Fruit fly (Drosophila melanogaster) whole organism, embryonic: ENCODE measurements around the gene CG5808.
A peak's percentile ranks its signal among the peaks of the same experiment; 100 is the strongest.

ENCODE experiments used
- Antp ChIP-seq: fragments of 200-800 bp; sonication (Bioruptor generic); optimal IDR thresholded peaks from 3 replicates; lab custom pipeline; 2016; ENCODE audit warnings: missing biosample characterization, missing genetic modification characterization
- CG11504 ChIP-seq: fragments of 200-800 bp; sonication (Bioruptor generic); optimal IDR thresholded peaks from 3 replicates; lab custom pipeline; 2019; ENCODE audit warnings: missing biosample characterization, mild to moderate bottlenecking, missing genetic modification characterization, moderate library complexity
- CG11696 ChIP-seq: fragments of 200-800 bp; sonication (Bioruptor generic); IDR thresholded peaks from 2 replicates; pipeline ENCODE4 v1.3.6; 2022; ENCODE audit warnings: missing biosample characterization, missing genetic modification characterization
- CG12155 ChIP-seq: fragments of 200-800 bp; sonication (Bioruptor generic); optimal IDR thresholded peaks from 3 replicates; lab custom pipeline; 2016; ENCODE audit warnings: missing biosample characterization, missing genetic modification characterization
- CG12219 ChIP-seq: fragments of 200-800 bp; sonication (Bioruptor generic); optimal IDR thresholded peaks from 3 replicates; lab custom pipeline; 2018; ENCODE audit warnings: missing biosample characterization, mild to moderate bottlenecking, missing genetic modification characterization
- CG1233 ChIP-seq: fragments of 200-800 bp; sonication (Bioruptor generic); optimal IDR thresholded peaks from 4 replicates; lab custom pipeline; 2018; ENCODE audit warnings: missing biosample characterization, mild to moderate bottlenecking, missing genetic modification characterization
- CG13287 ChIP-seq: fragments of 200-800 bp; sonication (Bioruptor generic); IDR thresholded peaks from 2 replicates; pipeline ENCODE4 v1.3.6; 2022; ENCODE audit warnings: missing biosample characterization, missing genetic modification characterization; ENCODE audit not compliant: partially characterized antibody
- CG1792 ChIP-seq: fragments of 200-800 bp; sonication (Bioruptor generic); optimal IDR thresholded peaks from 2 replicates; lab custom pipeline; 2016; ENCODE audit warnings: missing biosample characterization, missing genetic modification characterization
- CG34224 ChIP-seq: fragments of 200-800 bp; sonication (Bioruptor generic); IDR thresholded peaks from 3 replicates; pipeline ENCODE4 v1.3.6; 2022; ENCODE audit warnings: missing biosample characterization, missing genetic modification characterization; ENCODE audit not compliant: partially characterized antibody
- CG3838 ChIP-seq: fragments of 200-800 bp; sonication (Bioruptor generic); optimal IDR thresholded peaks from 3 replicates; lab custom pipeline; 2016; ENCODE audit warnings: missing biosample characterization, missing genetic modification characterization
- CG7745 ChIP-seq: fragments of 200-800 bp; sonication (Bioruptor generic); optimal IDR thresholded peaks from 2 replicates; lab custom pipeline; 2018; ENCODE audit warnings: missing biosample characterization, mild to moderate bottlenecking, missing genetic modification characterization, moderate library complexity
- CG9727 ChIP-seq: fragments of 200-800 bp; sonication (Bioruptor generic); optimal IDR thresholded peaks from 3 replicates; lab custom pipeline; 2017; ENCODE audit warnings: missing biosample characterization, mild to moderate bottlenecking, missing genetic modification characterization
- Chrac-16 ChIP-seq: fragments of 200-800 bp; sonication (Bioruptor generic); optimal IDR thresholded peaks from 3 replicates; lab custom pipeline; 2016; ENCODE audit warnings: missing biosample characterization, missing genetic modification characterization
- CkIIα-i1 ChIP-seq: fragments of 200-800 bp; sonication (Bioruptor generic); IDR thresholded peaks from 2 replicates; pipeline ENCODE4 v1.3.6; 2022; ENCODE audit warnings: missing biosample characterization, missing genetic modification characterization
- Deaf1 ChIP-seq: fragments of 200-800 bp; optimal IDR thresholded peaks from 3 replicates; lab custom pipeline; 2019; ENCODE audit warnings: missing biosample characterization, mild to moderate bottlenecking, missing genetic modification characterization, moderate library complexity
- Doc3 ChIP-seq: fragments of 200-800 bp; sonication (Bioruptor generic); IDR thresholded peaks from 3 replicates; pipeline ENCODE4 v1.3.6; 2022; ENCODE audit warnings: missing biosample characterization, missing genetic modification characterization; ENCODE audit not compliant: partially characterized antibody
- ERR ChIP-seq: fragments of 200-800 bp; sonication (Bioruptor generic); optimal IDR thresholded peaks from 2 replicates; lab custom pipeline; 2016; ENCODE audit warnings: missing biosample characterization, missing genetic modification characterization
- Ets65A ChIP-seq: fragments of 200-800 bp; sonication (Bioruptor generic); peaks from one replicate; lab custom pipeline; 2016; ENCODE audit warnings: missing biosample characterization, missing genetic modification characterization
- H2.0 ChIP-seq: fragments of 200-800 bp; sonication (Bioruptor generic); IDR thresholded peaks from 2 replicates; pipeline ENCODE4 v1.3.6; 2022; ENCODE audit warnings: missing biosample characterization, missing genetic modification characterization
- Hr39 ChIP-seq: fragments of >200 bp; optimal IDR thresholded peaks from 2 replicates; lab custom pipeline; 2017
- Hsf ChIP-seq: fragments of 200-800 bp; sonication (Bioruptor generic); optimal IDR thresholded peaks from 3 replicates; lab custom pipeline; 2016; ENCODE audit warnings: missing biosample characterization, missing genetic modification characterization
- Lim3 ChIP-seq: fragments of 200-800 bp; sonication (Bioruptor generic); IDR thresholded peaks from 2 replicates; pipeline ENCODE4 v1.3.6; 2022; ENCODE audit warnings: missing biosample characterization, missing genetic modification characterization
- Med ChIP-seq: fragments of 200-800 bp; sonication (Bioruptor generic); peaks from one replicate; lab custom pipeline; 2016; ENCODE audit warnings: missing biosample characterization, missing genetic modification characterization, mild to moderate bottlenecking, inconsistent platforms, moderate library complexity
- NC2β ChIP-seq: fragments of 200-800 bp; sonication (Bioruptor generic); optimal IDR thresholded peaks from 2 replicates; lab custom pipeline; 2016; ENCODE audit warnings: missing biosample characterization, missing genetic modification characterization
- Nf-YB ChIP-seq: fragments of 200-800 bp; sonication (Bioruptor generic); optimal IDR thresholded peaks from 3 replicates; lab custom pipeline; 2019; ENCODE audit warnings: missing biosample characterization, mild to moderate bottlenecking, missing genetic modification characterization, moderate library complexity
- Nf-YC ChIP-seq: fragments of 200-800 bp; optimal IDR thresholded peaks from 3 replicates; lab custom pipeline; 2019; ENCODE audit warnings: missing biosample characterization, mild to moderate bottlenecking, missing genetic modification characterization, moderate library complexity
- Opbp ChIP-seq: fragments of 200-800 bp; sonication (Bioruptor generic); IDR thresholded peaks from 3 replicates; pipeline ENCODE4 v1.3.6; 2022; ENCODE audit warnings: missing biosample characterization, missing genetic modification characterization; ENCODE audit not compliant: partially characterized antibody
- Rx ChIP-seq: fragments of 200-800 bp; sonication (Bioruptor generic); IDR thresholded peaks from 2 replicates; pipeline ENCODE4 v1.3.6; 2022; ENCODE audit warnings: missing biosample characterization, missing genetic modification characterization
- Sox102F ChIP-seq: fragments of 200-800 bp; sonication (Bioruptor generic); optimal IDR thresholded peaks from 2 replicates; lab custom pipeline; 2018; ENCODE audit warnings: missing biosample characterization, mild to moderate bottlenecking, missing genetic modification characterization, moderate library complexity
- Sry-β ChIP-seq: fragments of 200-800 bp; sonication (Bioruptor generic); optimal IDR thresholded peaks from 2 replicates; lab custom pipeline; 2018; ENCODE audit warnings: missing biosample characterization, mild to moderate bottlenecking, missing genetic modification characterization, moderate library complexity
- amos ChIP-seq: fragments of 200-800 bp; sonication (Bioruptor generic); IDR thresholded peaks from 2 replicates; pipeline ENCODE4 v1.3.6; 2022; ENCODE audit warnings: missing biosample characterization, missing genetic modification characterization; ENCODE audit not compliant: partially characterized antibody
- cas ChIP-seq: fragments of 200-800 bp; sonication (Bioruptor generic); IDR thresholded peaks from 2 replicates; pipeline ENCODE4 v1.3.6; 2022; ENCODE audit warnings: missing biosample characterization, missing genetic modification characterization
- danr ChIP-seq: fragments of 200-800 bp; sonication (Bioruptor generic); IDR thresholded peaks from 2 replicates; pipeline ENCODE4 v1.3.6; 2022; ENCODE audit warnings: missing biosample characterization, missing genetic modification characterization
- dpn ChIP-seq, 2 experiments: fragments of 200-800 bp; sonication (Bioruptor generic); optimal IDR thresholded peaks; 3 replicates each; lab custom pipeline; 2016; ENCODE audit warnings: missing biosample characterization in 2 of 2, missing genetic modification characterization in 2 of 2
- fd96Cb ChIP-seq: fragments of 200-800 bp; sonication (Bioruptor generic); optimal IDR thresholded peaks from 2 replicates; lab custom pipeline; 2018; ENCODE audit warnings: missing biosample characterization, mild to moderate bottlenecking, missing genetic modification characterization, moderate library complexity
- ind ChIP-seq: fragments of 200-800 bp; sonication (Bioruptor generic); optimal IDR thresholded peaks from 3 replicates; lab custom pipeline; 2016; ENCODE audit warnings: missing biosample characterization, missing genetic modification characterization
- lmd ChIP-seq: fragments of 200-800 bp; sonication (Bioruptor generic); IDR thresholded peaks from 2 replicates; pipeline ENCODE4 v1.3.6; 2022; ENCODE audit warnings: missing biosample characterization, missing genetic modification characterization
- lov ChIP-seq, 2 experiments: fragments of 200-800 bp in 1 of 2; fragments of >200 bp in 1 of 2; sonication (Bioruptor generic) in 1 of 2; IDR thresholded peaks in 1 of 2; optimal IDR thresholded peaks in 1 of 2; 2 replicates in 1 of 2; 3 replicates in 1 of 2; pipeline versions ENCODE4 v1.3.6 to Lab custom; 2017 to 2022; ENCODE audit warnings: missing biosample characterization in 1 of 2, missing genetic modification characterization in 1 of 2
- onecut ChIP-seq: fragments of 200-800 bp; sonication (Bioruptor generic); IDR thresholded peaks from 2 replicates; pipeline ENCODE4 v1.3.6; 2022; ENCODE audit warnings: missing biosample characterization, missing genetic modification characterization
- pfk ChIP-seq: fragments of 200-800 bp; sonication (Bioruptor generic); optimal IDR thresholded peaks from 2 replicates; lab custom pipeline; 2018; ENCODE audit warnings: missing biosample characterization, mild to moderate bottlenecking, missing genetic modification characterization, moderate library complexity
- pros ChIP-seq: fragments of 200-800 bp; sonication (Bioruptor generic); optimal IDR thresholded peaks from 3 replicates; lab custom pipeline; 2019; ENCODE audit warnings: missing biosample characterization, mild to moderate bottlenecking, missing genetic modification characterization, moderate library complexity
- pzg ChIP-seq: fragments of 200-800 bp; sonication (Bioruptor generic); optimal IDR thresholded peaks from 3 replicates; lab custom pipeline; 2018; ENCODE audit warnings: missing biosample characterization, mild to moderate bottlenecking, missing genetic modification characterization, moderate library complexity
- sd ChIP-seq: fragments of 200-800 bp; sonication (Bioruptor generic); optimal IDR thresholded peaks from 3 replicates; lab custom pipeline; 2018; ENCODE audit warnings: missing biosample characterization, mild to moderate bottlenecking, missing genetic modification characterization, moderate library complexity
- seq ChIP-seq: fragments of 200-800 bp; sonication (Bioruptor generic); IDR thresholded peaks from 2 replicates; pipeline ENCODE4 v1.3.6; 2022; ENCODE audit warnings: missing biosample characterization, missing genetic modification characterization
- tgo ChIP-seq: fragments of 200-800 bp; sonication (Bioruptor generic); IDR thresholded peaks from 3 replicates; pipeline ENCODE4 v1.3.6; 2022; ENCODE audit warnings: missing biosample characterization, missing genetic modification characterization
- tll ChIP-seq, 2 experiments: fragments of 200-800 bp in 1 of 2; fragments of >200 bp in 1 of 2; sonication (Bioruptor generic) in 1 of 2; optimal IDR thresholded peaks; 2 replicates each; lab custom pipeline; 2017 to 2019; ENCODE audit warnings: missing biosample characterization in 2 of 2, missing genetic modification characterization in 2 of 2, mild to moderate bottlenecking in 1 of 2, moderate library complexity in 1 of 2
- tna ChIP-seq: fragments of 200-800 bp; sonication (Bioruptor generic); IDR thresholded peaks from 2 replicates; pipeline ENCODE4 v1.3.6; 2022; ENCODE audit warnings: missing biosample characterization, missing genetic modification characterization; ENCODE audit not compliant: partially characterized antibody
- ttk ChIP-seq: fragments of 200-800 bp; sonication (Bioruptor generic); IDR thresholded peaks from 2 replicates; pipeline ENCODE4 v2.1.2; 2022; ENCODE audit warnings: missing biosample characterization, missing genetic modification characterization
- vfl ChIP-seq: fragments of 200-800 bp; sonication (Bioruptor generic); optimal IDR thresholded peaks from 2 replicates; lab custom pipeline; 2016; ENCODE audit warnings: missing biosample characterization, missing genetic modification characterization

CG5808 gene

DNA sequence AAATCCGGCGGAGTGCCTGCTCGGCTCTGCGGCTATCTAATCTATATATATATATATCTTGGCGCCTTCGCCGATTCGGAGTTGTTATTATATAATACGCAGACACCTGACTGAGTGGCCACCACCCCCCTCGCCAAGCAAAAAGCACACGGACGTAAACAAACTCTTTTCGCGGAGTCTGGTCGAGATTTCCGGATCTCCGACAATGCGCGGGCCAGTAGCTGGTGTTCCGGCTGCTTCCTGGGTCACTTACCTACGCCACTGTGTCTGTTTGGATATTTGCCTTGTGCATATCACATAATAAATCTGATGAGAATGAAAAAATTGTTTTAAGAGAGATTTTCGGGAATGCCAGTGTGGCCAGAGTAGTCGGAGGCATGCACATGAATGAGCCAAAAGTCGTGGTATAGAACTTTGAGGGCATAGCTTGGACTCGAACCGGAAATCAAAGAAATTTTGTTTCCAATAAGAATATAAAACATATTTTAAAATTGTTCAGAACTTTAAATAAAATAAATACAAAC lies 29.7 kb downstream of the CG5808 start, which contains the start of gene CG5805 (continued):
- TF ChIP-seq cas (GFP tag; lab: Robert Waterston, UW) (peak; percentile 56; the same call in 1 of the 2 replicates), Hr39 (no peak), sd (peak; percentile 66), Antp (GFP tag; lab: Kevin White, UChicago) (peak; percentile 21), CG1233 (peak; percentile 90), vfl (GFP tag; lab: Kevin White, UChicago) (no peak), lmd (peak; percentile 63), Nf-YB (GFP tag; lab: Kevin White, UChicago) (no peak), fd96Cb (peak; percentile 62), CG13287 (GFP tag; lab: Robert Waterston, UW) (peak; percentile 38; the same call in 1 of the 2 replicates), Sox102F (GFP tag; lab: Kevin White, UChicago) (peak; percentile 61), CG12155 (GFP tag; lab: Kevin White, UChicago) (peak; percentile 63), dpn (GFP tag; optimal IDR thresholded peaks at IDR 0.05; lab: Kevin White, UChicago) (peak; percentile 65 to 87), ERR (GFP tag; lab: Kevin White, UChicago) (peak; percentile 43), Rx (GFP tag; lab: Robert Waterston, UW) (peak; percentile 86), lov (optimal IDR thresholded peaks at IDR 0.05; lab: Kevin White, UChicago) (no peak), lov (GFP tag; IDR thresholded peaks at IDR 0.05; lab: Robert Waterston, UW) (peak; percentile 92), Hsf (peak; percentile 88), amos (GFP tag; lab: Robert Waterston, UW) (no peak; the same call in 1 of the 2 replicates), CG11504 (tag; lab: Kevin White, UChicago) (peak; percentile 80), Sry-β (peak; percentile 17), ind (peak; percentile 62), tgo (peak; percentile 85), Ets65A (peak; percentile 99), CkIIα-i1 (GFP tag; lab: Robert Waterston, UW) (0 out of 2 replicates have a peak, but pooled peaks have one; percentile 5), Nf-YC (tag; lab: Kevin White, UChicago) (no peak), Lim3 (GFP tag; lab: Robert Waterston, UW) (no peak), onecut (GFP tag; lab: Robert Waterston, UW) (peak; percentile 82), Chrac-16 (GFP tag; lab: Kevin White, UChicago) (peak; percentile 40), pros (no peak), Med (GFP tag; lab: Kevin White, UChicago) (peak; percentile 98), tll (GFP tag; optimal IDR thresholded peaks at IDR 0.05; lab: Kevin White, UChicago) (peak in 1 of 2 experiments; percentile 23), tna (GFP tag; lab: Robert Waterston, UW) (peak; percentile 9; the same call in 1 of the 2 replicates), pfk (GFP tag; lab: Kevin White, UChicago) (peak; percentile 50), CG11696 (GFP tag; lab: Robert Waterston, UW) (peak; percentile 28; the same call in 1 of the 2 replicates), CG7745 (tag; lab: Kevin White, UChicago) (no peak), danr (GFP tag; lab: Robert Waterston, UW) (peak; percentile 59; the same call in 1 of the 2 replicates), NC2β (GFP tag; lab: Kevin White, UChicago) (peak; percentile 81), pzg (peak; percentile 76), seq (GFP tag; lab: Robert Waterston, UW) (peak; percentile 56; the same call in 1 of the 2 replicates), CG34224 (GFP tag; lab: Robert Waterston, UW) (peak; percentile 25; the same call in 1 of the 3 replicates), CG12219 (GFP tag; lab: Kevin White, UChicago) (peak; percentile 79), ttk (GFP tag; lab: Robert Waterston, UW) (peak; percentile 81), CG1792 (GFP tag; lab: Kevin White, UChicago) (peak; percentile 48), Deaf1 (tag; lab: Kevin White, UChicago) (peak; percentile 57), CG9727 (GFP tag; lab: Kevin White, UChicago) (peak; percentile 90), Opbp (GFP tag; lab: Robert Waterston, UW) (peak; percentile 35; the same call in 1 of the 3 replicates), Doc3 (GFP tag; lab: Robert Waterston, UW) (no peak), CG3838 (GFP tag; lab: Kevin White, UChicago) (no peak), H2.0 (GFP tag; lab: Robert Waterston, UW) (peak; percentile 82)
